Fruit fly (Drosophila melanogaster) whole organism, embryonic: Measurements from ENCODE around the gene yellow-e.

ENCODE experiments used
- ATbp ChIP-seq: fragments of 200-800 bp; sonication (Bioruptor generic); optimal IDR thresholded peaks from 2 replicates; lab custom pipeline; 2017; ENCODE audit warnings: missing biosample characterization, mild to moderate bottlenecking, missing genetic modification characterization, missing genetic modification reagents
- Bgb ChIP-seq: fragments of 200-800 bp; sonication (Bioruptor generic); IDR thresholded peaks from 2 replicates; pipeline ENCODE4 v1.3.6; 2022; ENCODE audit warnings: missing biosample characterization, missing genetic modification characterization; ENCODE audit not compliant: partially characterized antibody
- CG10979 ChIP-seq: fragments of 200-800 bp; sonication (Bioruptor generic); optimal IDR thresholded peaks from 2 replicates; lab custom pipeline; 2018; ENCODE audit warnings: missing biosample characterization, mild to moderate bottlenecking, missing genetic modification characterization, moderate library complexity
- CG11560 ChIP-seq: fragments of 200-800 bp; sonication (Bioruptor generic); IDR thresholded peaks from 3 replicates; pipeline ENCODE4 v1.3.6; 2022; ENCODE audit warnings: missing biosample characterization, missing genetic modification characterization
- CG12236 ChIP-seq: fragments of 200-800 bp; sonication (Bioruptor generic); optimal IDR thresholded peaks from 2 replicates; lab custom pipeline; 2016; ENCODE audit warnings: missing biosample characterization, missing genetic modification characterization
- CG12942 ChIP-seq: fragments of 200-800 bp; sonication (Bioruptor generic); optimal IDR thresholded peaks from 3 replicates; lab custom pipeline; 2016; ENCODE audit warnings: missing biosample characterization, missing genetic modification characterization
- CG13424 ChIP-seq: fragments of 200-800 bp; sonication (Bioruptor generic); optimal IDR thresholded peaks from 2 replicates; lab custom pipeline; 2019; ENCODE audit warnings: missing biosample characterization, mild to moderate bottlenecking, missing genetic modification characterization, moderate library complexity
- CG1529 ChIP-seq: fragments of 200-800 bp; sonication (Bioruptor generic); optimal IDR thresholded peaks from 3 replicates; lab custom pipeline; 2018; ENCODE audit warnings: missing biosample characterization, missing genetic modification characterization
- CG1603 ChIP-seq: fragments of 200-800 bp; sonication (Bioruptor generic); optimal IDR thresholded peaks from 2 replicates; lab custom pipeline; 2019; ENCODE audit warnings: missing biosample characterization, mild to moderate bottlenecking, missing genetic modification characterization, moderate library complexity
- CG16813 ChIP-seq: fragments of 200-800 bp; sonication (Bioruptor generic); IDR thresholded peaks from 3 replicates; pipeline ENCODE4 v1.3.6; 2022; ENCODE audit warnings: missing biosample characterization, missing genetic modification characterization; ENCODE audit not compliant: partially characterized antibody
- CG1792 ChIP-seq: fragments of 200-800 bp; sonication (Bioruptor generic); optimal IDR thresholded peaks from 2 replicates; lab custom pipeline; 2016; ENCODE audit warnings: missing biosample characterization, missing genetic modification characterization
- CG1832 ChIP-seq: fragments of 200-800 bp; sonication (Bioruptor generic); optimal IDR thresholded peaks from 2 replicates; lab custom pipeline; 2017; ENCODE audit warnings: missing biosample characterization, mild to moderate bottlenecking, missing genetic modification characterization, inconsistent platforms
- CG18476 ChIP-seq: fragments of 200-800 bp; sonication (Bioruptor generic); optimal IDR thresholded peaks from 2 replicates; lab custom pipeline; 2016; ENCODE audit warnings: missing biosample characterization, mild to moderate bottlenecking, missing genetic modification characterization
- CG2199 ChIP-seq: fragments of 200-800 bp; sonication (Bioruptor generic); IDR thresholded peaks from 3 replicates; pipeline ENCODE4 v1.3.6; 2022; ENCODE audit warnings: missing biosample characterization, missing genetic modification characterization
- CG2712 ChIP-seq: fragments of 200-800 bp; optimal IDR thresholded peaks from 3 replicates; lab custom pipeline; 2019; ENCODE audit warnings: missing biosample characterization, mild to moderate bottlenecking, missing genetic modification characterization, moderate library complexity
- CG30020 ChIP-seq: fragments of 200-800 bp; optimal IDR thresholded peaks from 2 replicates; lab custom pipeline; 2019; ENCODE audit warnings: missing biosample characterization, mild to moderate bottlenecking, missing genetic modification characterization, moderate library complexity
- CG31224 ChIP-seq: fragments of 200-800 bp; sonication (Bioruptor generic); IDR thresholded peaks from 2 replicates; pipeline ENCODE4 v1.3.6; 2022; ENCODE audit warnings: missing biosample characterization, missing genetic modification characterization
- CG34376 ChIP-seq: fragments of 200-800 bp; sonication (Bioruptor generic); optimal IDR thresholded peaks from 2 replicates; lab custom pipeline; 2018; ENCODE audit warnings: missing biosample characterization, mild to moderate bottlenecking, missing genetic modification characterization
- CG3847 ChIP-seq: fragments of 200-800 bp; sonication (Bioruptor generic); IDR thresholded peaks from 2 replicates; pipeline ENCODE4 v1.3.6; 2022; ENCODE audit warnings: missing biosample characterization, missing genetic modification characterization
- CG4820 ChIP-seq: fragments of 200-800 bp; sonication (Bioruptor generic); optimal IDR thresholded peaks from 3 replicates; lab custom pipeline; 2016; ENCODE audit warnings: missing biosample characterization, missing genetic modification characterization
- CG8944 ChIP-seq: fragments of 200-800 bp; sonication (Bioruptor generic); optimal IDR thresholded peaks from 3 replicates; lab custom pipeline; 2016; ENCODE audit warnings: missing biosample characterization, missing genetic modification characterization
- CG9876 ChIP-seq: fragments of 200-800 bp; sonication (Bioruptor generic); optimal IDR thresholded peaks from 2 replicates; lab custom pipeline; 2016; ENCODE audit warnings: missing biosample characterization, missing genetic modification characterization
- D ChIP-seq, 2 experiments: fragments of 200-800 bp in 1 of 2; fragments of >200 bp in 1 of 2; sonication (Bioruptor generic) in 1 of 2; optimal IDR thresholded peaks; 2 replicates in 1 of 2; 3 replicates in 1 of 2; lab custom pipeline; 2017; ENCODE audit warnings: mild to moderate bottlenecking in 1 of 2, missing biosample characterization in 1 of 2, missing genetic modification characterization in 1 of 2, missing genetic modification reagents in 1 of 2
- Hey ChIP-seq: fragments of 200-800 bp; sonication (Bioruptor generic); optimal IDR thresholded peaks from 3 replicates; lab custom pipeline; 2018; ENCODE audit warnings: missing biosample characterization, mild to moderate bottlenecking, missing genetic modification characterization
- Hmr ChIP-seq: fragments of 200-800 bp; sonication (Bioruptor generic); optimal IDR thresholded peaks from 3 replicates; lab custom pipeline; 2017; ENCODE audit warnings: mild to moderate bottlenecking, missing biosample characterization, missing genetic modification reagents, missing genetic modification characterization
- Hsf ChIP-seq: fragments of 200-800 bp; sonication (Bioruptor generic); optimal IDR thresholded peaks from 3 replicates; lab custom pipeline; 2016; ENCODE audit warnings: missing biosample characterization, missing genetic modification characterization
- Lim3 ChIP-seq: fragments of 200-800 bp; sonication (Bioruptor generic); IDR thresholded peaks from 2 replicates; pipeline ENCODE4 v1.3.6; 2022; ENCODE audit warnings: missing biosample characterization, missing genetic modification characterization
- Med ChIP-seq: fragments of 200-800 bp; sonication (Bioruptor generic); peaks from one replicate; lab custom pipeline; 2016; ENCODE audit warnings: missing biosample characterization, missing genetic modification characterization, mild to moderate bottlenecking, inconsistent platforms, moderate library complexity
- Mrtf ChIP-seq: fragments of 200-800 bp; sonication (Bioruptor generic); IDR thresholded peaks from 3 replicates; pipeline ENCODE4 v1.3.6; 2022; ENCODE audit warnings: missing biosample characterization, missing genetic modification characterization
- Nf-YB ChIP-seq: fragments of 200-800 bp; sonication (Bioruptor generic); optimal IDR thresholded peaks from 3 replicates; lab custom pipeline; 2019; ENCODE audit warnings: missing biosample characterization, mild to moderate bottlenecking, missing genetic modification characterization, moderate library complexity
- PHDP ChIP-seq: fragments of 200-800 bp; sonication (Bioruptor generic); optimal IDR thresholded peaks from 3 replicates; lab custom pipeline; 2018; ENCODE audit warnings: missing biosample characterization, mild to moderate bottlenecking, missing genetic modification characterization, moderate library complexity
- Six4 ChIP-seq: fragments of 200-800 bp; sonication (Bioruptor generic); optimal IDR thresholded peaks from 2 replicates; lab custom pipeline; 2016; ENCODE audit warnings: missing biosample characterization, missing genetic modification characterization
- Sry-β ChIP-seq: fragments of 200-800 bp; sonication (Bioruptor generic); optimal IDR thresholded peaks from 2 replicates; lab custom pipeline; 2018; ENCODE audit warnings: missing biosample characterization, mild to moderate bottlenecking, missing genetic modification characterization, moderate library complexity
- disco-r ChIP-seq: fragments of 200-800 bp; sonication (Bioruptor generic); optimal IDR thresholded peaks from 2 replicates; lab custom pipeline; 2016; ENCODE audit warnings: missing biosample characterization, missing genetic modification characterization
- dmrt99B ChIP-seq: fragments of 200-800 bp; sonication (Bioruptor generic); optimal IDR thresholded peaks from 2 replicates; lab custom pipeline; 2018; ENCODE audit warnings: missing biosample characterization, mild to moderate bottlenecking, missing genetic modification characterization, moderate library complexity
- dysf ChIP-seq: fragments of 200-800 bp; sonication (Bioruptor generic); IDR thresholded peaks from 3 replicates; pipeline ENCODE4 v1.3.6; 2022; ENCODE audit warnings: missing biosample characterization, missing genetic modification characterization
- exex ChIP-seq: fragments of 200-800 bp; sonication (Bioruptor generic); optimal IDR thresholded peaks from 4 replicates; lab custom pipeline; 2018; ENCODE audit warnings: missing biosample characterization, mild to moderate bottlenecking, missing genetic modification characterization, moderate library complexity
- eyg ChIP-seq: fragments of 200-800 bp; sonication (Bioruptor generic); optimal IDR thresholded peaks from 3 replicates; lab custom pipeline; 2016; ENCODE audit warnings: missing biosample characterization, missing genetic modification characterization
- ftz-f1 ChIP-seq: fragments of 200-800 bp; sonication (Bioruptor generic); optimal IDR thresholded peaks from 2 replicates; lab custom pipeline; 2016; ENCODE audit warnings: missing biosample characterization, missing genetic modification characterization
- grau ChIP-seq: fragments of 200-800 bp; optimal IDR thresholded peaks from 3 replicates; lab custom pipeline; 2019; ENCODE audit warnings: missing biosample characterization, mild to moderate bottlenecking, missing genetic modification characterization, moderate library complexity
- ind ChIP-seq: fragments of 200-800 bp; sonication (Bioruptor generic); optimal IDR thresholded peaks from 3 replicates; lab custom pipeline; 2016; ENCODE audit warnings: missing biosample characterization, missing genetic modification characterization
- lilli ChIP-seq: fragments of 200-800 bp; sonication (Bioruptor generic); optimal IDR thresholded peaks from 3 replicates; lab custom pipeline; 2016; ENCODE audit warnings: missing biosample characterization, missing genetic modification characterization
- mirr ChIP-seq: fragments of 200-800 bp; sonication (Bioruptor generic); optimal IDR thresholded peaks from 3 replicates; lab custom pipeline; 2018; ENCODE audit warnings: missing biosample characterization, mild to moderate bottlenecking, missing genetic modification characterization
- slbo ChIP-seq: fragments of 200-800 bp; sonication (Bioruptor generic); IDR thresholded peaks from 2 replicates; pipeline ENCODE4 v1.3.6; 2022; ENCODE audit warnings: missing biosample characterization, missing genetic modification characterization
- stc ChIP-seq: fragments of 200-800 bp; sonication (Bioruptor generic); IDR thresholded peaks from 2 replicates; pipeline ENCODE4 v1.3.6; 2022; ENCODE audit warnings: missing biosample characterization, missing genetic modification characterization
- trem ChIP-seq: fragments of 200-800 bp; optimal IDR thresholded peaks from 3 replicates; lab custom pipeline; 2019; ENCODE audit warnings: missing biosample characterization, mild to moderate bottlenecking, missing genetic modification characterization, moderate library complexity
- twi ChIP-seq: fragments of 200-800 bp; optimal IDR thresholded peaks from 2 replicates; lab custom pipeline; 2019; ENCODE audit warnings: missing biosample characterization, mild to moderate bottlenecking, missing genetic modification characterization, moderate library complexity
- unc-4 ChIP-seq: fragments of 200-800 bp; sonication (Bioruptor generic); IDR thresholded peaks from 2 replicates; pipeline ENCODE4 v1.3.6; 2022; ENCODE audit warnings: missing biosample characterization, missing genetic modification characterization; ENCODE audit not compliant: partially characterized antibody
- unpg ChIP-seq: fragments of 200-800 bp; sonication (Bioruptor generic); optimal IDR thresholded peaks from 3 replicates; lab custom pipeline; 2018; ENCODE audit warnings: missing biosample characterization, mild to moderate bottlenecking, missing genetic modification characterization, moderate library complexity
- vnd ChIP-seq: fragments of 200-800 bp; sonication (Bioruptor generic); IDR thresholded peaks from 3 replicates; pipeline ENCODE4 v1.3.6; 2022; ENCODE audit warnings: missing biosample characterization, missing genetic modification characterization; ENCODE audit not compliant: partially characterized antibody

The yellow-e gene

DNA sequence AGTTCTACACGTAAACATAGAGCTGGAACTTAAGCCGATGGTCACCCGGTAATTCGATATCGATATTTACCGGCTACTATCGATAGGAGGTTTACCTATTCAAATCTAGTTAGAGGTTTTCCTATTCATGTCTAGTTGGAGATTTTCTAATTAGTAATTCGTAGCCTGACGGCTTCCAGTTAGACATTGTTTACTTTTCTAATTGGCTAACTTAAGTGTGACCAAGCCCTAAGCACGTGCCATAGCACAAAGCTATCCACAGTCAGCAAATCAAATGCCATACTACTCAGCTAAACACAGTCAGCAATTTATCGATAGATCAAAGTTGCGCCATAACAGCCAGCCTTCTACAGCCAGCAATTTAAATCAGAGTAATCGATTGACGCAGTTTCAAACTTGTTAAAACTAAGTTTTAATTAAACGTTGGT lies 12.0 kb downstream of the yellow-e start, which contains the start of gene Dpm3 (continued):
- TF ChIP-seq slbo (GFP tag; lab: Robert Waterston, UW) (peak; percentile 70), dmrt99B (no peak), Bgb (GFP tag; lab: Robert Waterston, UW) (peak; percentile 92), CG4820 (GFP tag; lab: Kevin White, UChicago) (peak; percentile 17), stc (no peak), CG18476 (GFP tag; lab: Kevin White, UChicago) (no peak), CG10979 (tag; lab: Kevin White, UChicago) (peak; percentile 15), CG1792 (GFP tag; lab: Kevin White, UChicago) (no peak), CG8944 (GFP tag; lab: Kevin White, UChicago) (peak; percentile 52), CG16813 (GFP tag; lab: Robert Waterston, UW) (peak; percentile 89), Med (GFP tag; lab: Kevin White, UChicago) (peak; percentile 77), ind (GFP tag; lab: Kevin White, UChicago) (peak; percentile 4), PHDP (peak; percentile 17), CG30020 (tag; lab: Kevin White, UChicago) (peak; percentile 33), Nf-YB (GFP tag; lab: Kevin White, UChicago) (peak; percentile 3), Hey (tag; lab: Kevin White, UChicago) (no peak), CG12942 (peak; percentile 22), CG2199 (GFP tag; lab: Robert Waterston, UW) (0 out of 3 replicates have a peak, but pooled peaks have one; percentile 68), D (optimal IDR thresholded peaks at IDR 0.05; lab: Kevin White, UChicago) (no peak), D (GFP tag; optimal IDR thresholded peaks at IDR 0.05; lab: Kevin White, UChicago) (no peak), Hsf (GFP tag; lab: Kevin White, UChicago) (peak; percentile 52), trem (tag; lab: Kevin White, UChicago) (peak; percentile 82), Six4 (GFP tag; lab: Kevin White, UChicago) (no peak), unc-4 (GFP tag; lab: Robert Waterston, UW) (peak; percentile 90), ATbp (GFP tag; lab: Kevin White, UChicago) (no peak), Sry-β (GFP tag; lab: Kevin White, UChicago) (peak; percentile 31), eyg (GFP tag; lab: Kevin White, UChicago) (peak; percentile 23), mirr (GFP tag; lab: Kevin White, UChicago) (no peak), lilli (GFP tag; lab: Kevin White, UChicago) (peak; percentile 37), CG9876 (GFP tag; lab: Kevin White, UChicago) (peak; percentile 57), grau (tag; lab: Kevin White, UChicago) (peak; percentile 21), CG2712 (tag; lab: Kevin White, UChicago) (peak; percentile 65), dysf (GFP tag; lab: Robert Waterston, UW) (no peak), CG12236 (GFP tag; lab: Kevin White, UChicago) (peak; percentile 21), ftz-f1 (no peak), CG1832 (GFP tag; lab: Kevin White, UChicago) (no peak), vnd (GFP tag; lab: Robert Waterston, UW) (peak; percentile 89), Lim3 (no peak), twi (tag; lab: Kevin White, UChicago) (no peak), CG3847 (peak; percentile 86), disco-r (GFP tag; lab: Kevin White, UChicago) (no peak), CG1603 (tag; lab: Kevin White, UChicago) (peak; percentile 86), exex (tag; lab: Kevin White, UChicago) (peak; percentile 15), unpg (GFP tag; lab: Kevin White, UChicago) (no peak), CG13424 (peak; percentile 27), CG1529 (GFP tag; lab: Kevin White, UChicago) (no peak), CG11560 (tag; lab: Robert Waterston, UW) (peak; percentile 58; the same call in 1 of the 3 replicates), CG34376 (GFP tag; lab: Kevin White, UChicago) (no peak), CG31224 (GFP tag; lab: Robert Waterston, UW) (no peak), Mrtf (GFP tag; lab: Robert Waterston, UW) (no peak), Hmr (GFP tag; lab: Kevin White, UChicago) (peak; percentile 76)
